Fruit fly (Drosophila melanogaster): Measurements from ENCODE around the gene tup.

dm6 chr2L:18925956-18926355 is 44.9 kb upstream of the tup start:
- no peak for TF ChIP-seq CG8478 (optimal IDR thresholded peaks at IDR 0.05)
- no peak for TF ChIP-seq CTCF (optimal IDR thresholded peaks at IDR 0.05)

Data from S2 (cell line).